Worm (Caenorhabditis elegans): Measurements from ENCODE around the gene mtl-1.

Gene mtl-1

DNA sequence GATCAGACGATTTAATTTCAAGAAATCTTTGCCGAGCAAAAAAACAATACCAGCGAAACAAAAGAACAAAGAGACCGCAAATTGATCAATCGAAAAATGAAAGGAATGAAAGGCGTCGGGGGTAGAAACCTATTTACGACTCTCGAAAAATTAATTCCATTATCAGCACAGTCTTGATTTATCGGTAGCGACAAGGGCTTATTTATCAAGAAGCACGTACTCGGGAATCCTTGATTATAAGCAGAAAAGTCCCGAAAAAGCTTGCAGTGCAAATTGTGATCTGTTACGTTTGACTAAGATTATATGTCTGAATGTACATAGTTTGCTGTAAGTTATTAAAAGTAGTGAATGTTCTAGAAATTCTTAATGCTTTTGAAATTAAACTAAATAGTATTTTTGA, 25.1 kb downstream of the mtl-1 start:
- no peak for TF ChIP-seq ceh-6 (GFP tag; optimal IDR thresholded peaks at IDR 0.05)
- no peak for TF ChIP-seq zip-5 (tag; optimal IDR thresholded peaks at IDR 0.05)
- TF ChIP-seq ceh-31 (tag; optimal IDR thresholded peaks at IDR 0.05) = no peak
- no peak for TF ChIP-seq ceh-30 (tag; optimal IDR thresholded peaks at IDR 0.05)
- no peak for TF ChIP-seq dve-1 (tag; optimal IDR thresholded peaks at IDR 0.05)
- TF ChIP-seq sox-4 (tag; optimal IDR thresholded peaks at IDR 0.05) = no peak
- TF ChIP-seq hlh-15 (tag; optimal IDR thresholded peaks at IDR 0.05) = no peak
- no peak for TF ChIP-seq syd-9 (tag; optimal IDR thresholded peaks at IDR 0.05)
- no peak for TF ChIP-seq ceh-22 (tag; optimal IDR thresholded peaks at IDR 0.05)
- no peak for TF ChIP-seq fkh-6 (tag; optimal IDR thresholded peaks at IDR 0.05)
- TF ChIP-seq ceh-14 (tag; optimal IDR thresholded peaks at IDR 0.05) = no peak
- no peak for TF ChIP-seq elt-4 (tag; optimal IDR thresholded peaks at IDR 0.05)
- TF ChIP-seq ceh-18 (tag; optimal IDR thresholded peaks at IDR 0.05) = no peak
- no peak for TF ChIP-seq rnt-1 (tag; optimal IDR thresholded peaks at IDR 0.05)
- TF ChIP-seq lim-6 (tag; optimal IDR thresholded peaks at IDR 0.05) = no peak
- no peak for TF ChIP-seq ref-2 (tag; optimal IDR thresholded peaks at IDR 0.05)

DNA sequence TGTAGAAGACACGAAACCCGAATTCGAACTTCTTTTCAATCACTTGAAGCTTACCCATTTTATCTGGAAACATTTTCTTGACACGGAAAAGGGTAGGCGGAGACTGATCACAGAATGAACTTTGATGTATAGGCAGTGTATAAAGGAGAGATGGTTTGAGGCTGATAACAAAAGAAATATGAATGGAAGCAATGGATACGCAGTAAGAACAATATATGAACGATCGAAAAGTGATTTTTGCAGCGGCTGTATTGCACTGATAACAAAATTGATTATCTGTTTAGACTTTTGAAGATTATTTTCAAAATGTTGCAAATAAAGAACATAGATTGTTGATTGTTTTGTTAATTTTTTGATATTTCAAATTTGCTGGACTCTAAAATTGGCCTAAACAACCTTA, 25.9 kb downstream of the mtl-1 start, which contains the start of gene pmp-5:
pmp-5 (minus strand) TSS at position 63 of the 400 bp plus-strand sequence.
- TF ChIP-seq ceh-34 (tag; optimal IDR thresholded peaks at IDR 0.05) = no peak
- no peak for TF ChIP-seq pqm-1 (tag; optimal IDR thresholded peaks at IDR 0.05)
- no peak for TF ChIP-seq unc-42 (tag; optimal IDR thresholded peaks at IDR 0.05)
- TF ChIP-seq F13H6.1 (tag; optimal IDR thresholded peaks at IDR 0.05) = no peak
- no peak for TF ChIP-seq pag-3 (tag; optimal IDR thresholded peaks at IDR 0.05; ENCODE audit: borderline replicate concordance)
- no peak for TF ChIP-seq odd-2 (tag; optimal IDR thresholded peaks at IDR 0.05)
- no peak for TF ChIP-seq unc-55 (GFP tag; optimal IDR thresholded peaks at IDR 0.05)
- TF ChIP-seq pha-4 (tag; optimal IDR thresholded peaks at IDR 0.05) = no peak
- TF ChIP-seq ttx-3 (tag; optimal IDR thresholded peaks at IDR 0.05) = no peak
- no peak for TF ChIP-seq C08G9.2 (tag; optimal IDR thresholded peaks at IDR 0.05)
- TF ChIP-seq C38D4.7 (GFP tag; optimal IDR thresholded peaks at IDR 0.05) = no peak
- no peak for TF ChIP-seq unc-3 (GFP tag; conservative IDR thresholded peaks at IDR 0.05)
- TF ChIP-seq unc-3 (tag; optimal IDR thresholded peaks at IDR 0.05) = no peak
- TF ChIP-seq ceh-22 (tag; optimal IDR thresholded peaks at IDR 0.05) = no peak
- TF ChIP-seq ceh-14 (tag; optimal IDR thresholded peaks at IDR 0.05) = no peak
- no peak for TF ChIP-seq hlh-15 (tag; optimal IDR thresholded peaks at IDR 0.05)
- no peak for TF ChIP-seq ceh-19 (GFP tag; optimal IDR thresholded peaks at IDR 0.05)
- no peak for TF ChIP-seq ztf-16 (tag; optimal IDR thresholded peaks at IDR 0.05)
- no peak for TF ChIP-seq fkh-10 (GFP tag; optimal IDR thresholded peaks at IDR 0.05)
- TF ChIP-seq nfya-1 (tag; optimal IDR thresholded peaks at IDR 0.05) = no peak

DNA sequence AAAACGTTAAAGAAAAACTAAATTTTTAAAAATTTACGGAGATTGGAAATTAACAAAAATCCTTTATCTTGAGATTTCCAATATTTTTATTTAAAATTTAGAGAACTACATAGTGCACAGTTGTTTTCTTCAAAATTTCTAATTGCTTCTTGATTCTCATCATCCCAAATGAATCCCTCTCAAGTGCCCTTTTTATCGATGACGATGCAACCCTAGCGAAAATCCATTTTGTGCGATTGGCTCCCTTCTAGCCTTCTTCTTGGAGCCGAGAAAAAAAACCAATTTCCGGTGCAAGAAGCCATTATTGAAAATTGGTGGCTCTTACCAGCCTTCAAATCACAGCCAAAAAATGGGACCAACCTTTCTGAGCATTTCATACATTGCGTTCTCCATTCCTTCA, 29.2 kb downstream of the mtl-1 start:
- no peak for TF ChIP-seq pax-1 (tag; optimal IDR thresholded peaks at IDR 0.05)
- no peak for TF ChIP-seq nfya-1 (tag; optimal IDR thresholded peaks at IDR 0.05)
- TF ChIP-seq Y22D7AL.16 (tag; optimal IDR thresholded peaks at IDR 0.05) = no peak
- TF ChIP-seq ztf-16 (tag; optimal IDR thresholded peaks at IDR 0.05) = no peak

DNA sequence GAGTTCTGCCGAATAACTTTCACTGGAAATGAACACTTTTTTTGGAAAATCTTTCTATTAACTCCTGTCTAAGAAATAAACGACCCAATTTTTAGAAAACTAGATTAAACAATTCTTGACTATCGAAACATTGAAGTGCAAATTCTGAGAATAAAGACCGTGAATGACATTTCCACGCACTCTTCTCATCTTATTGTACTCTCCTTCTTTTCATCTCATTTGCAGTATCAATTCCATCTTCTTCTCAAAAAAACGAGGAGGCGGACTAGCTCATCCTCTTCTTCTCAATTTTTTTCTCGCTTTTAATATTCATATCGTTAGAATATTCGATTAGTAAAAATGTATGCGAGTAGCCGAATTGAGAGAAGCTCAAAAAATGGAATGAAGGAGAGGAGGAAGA, 30.0 kb downstream of the mtl-1 start:
- TF ChIP-seq unc-3 (GFP tag; conservative IDR thresholded peaks at IDR 0.05) (no peak), unc-3 (tag; optimal IDR thresholded peaks at IDR 0.05) (no peak), unc-42 (tag; optimal IDR thresholded peaks at IDR 0.05) (peak; percentile 42)

DNA sequence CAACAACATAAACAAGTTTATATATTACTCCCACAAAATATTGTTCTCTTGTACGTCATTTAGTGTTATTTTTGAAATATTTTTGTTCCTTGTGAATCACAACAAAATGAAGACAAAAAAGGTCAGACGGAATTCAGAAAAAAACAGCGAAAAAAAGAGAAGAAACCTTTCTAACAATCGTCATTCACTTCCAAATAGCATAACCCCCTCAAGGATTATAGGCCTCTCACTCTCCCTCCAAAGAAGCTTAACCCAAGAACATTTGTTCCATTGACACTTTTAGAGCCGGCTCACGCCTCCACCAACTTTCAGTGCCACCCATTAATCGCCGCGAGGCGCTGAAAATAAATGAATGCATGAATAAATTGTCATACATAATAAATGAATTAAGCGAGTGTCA, 32.1 kb downstream of the mtl-1 start:
- TF ChIP-seq ceh-34 (tag; optimal IDR thresholded peaks at IDR 0.05) = no peak
- no peak for TF ChIP-seq ceh-18 (tag; optimal IDR thresholded peaks at IDR 0.05)
- no peak for TF ChIP-seq K02D7.2 (tag; optimal IDR thresholded peaks at IDR 0.05)
